Worm (Caenorhabditis elegans) whole organism, mixed stage, embryonic: ENCODE measurements around the gene T02G5.14.

Experiments
- M03D4.4 ChIP-seq: sonication (generic microtip); optimal IDR thresholded peaks from 2 replicates; lab custom pipeline; 2017; ENCODE audit warnings: mild to moderate bottlenecking, missing genetic modification characterization, missing compliant biosample characterization
- bed-3 ChIP-seq: fragments of 200-800 bp; sonication (Bioruptor generic); optimal IDR thresholded peaks from 3 replicates; lab custom pipeline; 2018; ENCODE audit warnings: mild to moderate bottlenecking, missing genetic modification characterization, moderate library complexity, missing compliant biosample characterization
- blmp-1 ChIP-seq: fragments of 150-350 bp; optimal IDR thresholded peaks from 2 replicates; lab custom pipeline; 2014; ENCODE audit warnings: missing biosample characterization, missing genetic modification characterization
- ceh-39 ChIP-seq: fragments of 150-350 bp; optimal IDR thresholded peaks from 2 replicates; lab custom pipeline; 2014; ENCODE audit warnings: missing biosample characterization, missing genetic modification characterization
- ceh-43 ChIP-seq: fragments of 200-800 bp; sonication (Bioruptor generic); optimal IDR thresholded peaks from 2 replicates; lab custom pipeline; 2018; ENCODE audit warnings: mild to moderate bottlenecking, missing genetic modification characterization, moderate library complexity, missing compliant biosample characterization
- ceh-83 ChIP-seq: fragments of 200-800 bp; sonication (Bioruptor generic); optimal IDR thresholded peaks from 2 replicates; lab custom pipeline; 2018; ENCODE audit warnings: mild to moderate bottlenecking, missing genetic modification characterization, missing compliant biosample characterization
- ces-1 ChIP-seq: fragments of 150-350 bp; optimal IDR thresholded peaks from 2 replicates; lab custom pipeline; 2014; ENCODE audit warnings: missing biosample characterization, missing genetic modification reagents, missing genetic modification characterization
- cnd-1 ChIP-seq: fragments of 200-800 bp; sonication (Bioruptor generic); optimal IDR thresholded peaks from 2 replicates; lab custom pipeline; 2018; ENCODE audit warnings: mild to moderate bottlenecking, missing genetic modification characterization, missing compliant biosample characterization
- drap-1 ChIP-seq: fragments of 200-800 bp; sonication (Bioruptor generic); optimal IDR thresholded peaks from 3 replicates; lab custom pipeline; 2018; ENCODE audit warnings: mild to moderate bottlenecking, missing genetic modification characterization, missing compliant biosample characterization
- elt-3 ChIP-seq: fragments of 150-350 bp; optimal IDR thresholded peaks from 2 replicates; lab custom pipeline; 2014; ENCODE audit warnings: missing biosample characterization, missing genetic modification characterization
- ham-2 ChIP-seq: fragments of 200-800 bp; sonication (Bioruptor generic); optimal IDR thresholded peaks from 2 replicates; lab custom pipeline; 2018; ENCODE audit warnings: mild to moderate bottlenecking, missing genetic modification characterization, missing compliant biosample characterization
- lin-13 ChIP-seq: fragments of 150-350 bp; optimal IDR thresholded peaks from 2 replicates; lab custom pipeline; 2014; ENCODE audit warnings: missing biosample characterization, missing genetic modification characterization
- lin-32 ChIP-seq: fragments of 200-800 bp; sonication (Bioruptor generic); optimal IDR thresholded peaks from 2 replicates; lab custom pipeline; 2018; ENCODE audit warnings: mild to moderate bottlenecking, missing genetic modification characterization, missing compliant biosample characterization
- lsy-2 ChIP-seq: fragments of 150-350 bp; optimal IDR thresholded peaks from 2 replicates; lab custom pipeline; 2014; ENCODE audit warnings: missing biosample characterization, missing genetic modification characterization
- mab-5 ChIP-seq: fragments of 150-350 bp; optimal IDR thresholded peaks from 2 replicates; lab custom pipeline; 2014; ENCODE audit warnings: missing biosample characterization, missing genetic modification characterization
- mep-1 ChIP-seq: fragments of 150-350 bp; optimal IDR thresholded peaks from 2 replicates; lab custom pipeline; 2017; ENCODE audit warnings: missing biosample characterization, missing genetic modification reagents, missing genetic modification characterization, inconsistent platforms
- mls-2 ChIP-seq: sonication (generic microtip); optimal IDR thresholded peaks from 2 replicates; lab custom pipeline; 2016; ENCODE audit warnings: mild to moderate bottlenecking, missing genetic modification characterization, moderate library complexity, missing compliant biosample characterization
- nhr-12 ChIP-seq: fragments of 150-350 bp; optimal IDR thresholded peaks from 2 replicates; lab custom pipeline; 2014; ENCODE audit warnings: missing biosample characterization, missing genetic modification characterization
- nhr-2 ChIP-seq: fragments of 150-350 bp; optimal IDR thresholded peaks from 2 replicates; lab custom pipeline; 2014; ENCODE audit warnings: missing biosample characterization, missing genetic modification characterization
- nhr-237 ChIP-seq: fragments of 150-350 bp; optimal IDR thresholded peaks from 2 replicates; lab custom pipeline; 2014; ENCODE audit warnings: missing biosample characterization, missing genetic modification characterization
- nhr-28 ChIP-seq: fragments of 150-350 bp; optimal IDR thresholded peaks from 2 replicates; lab custom pipeline; 2014; ENCODE audit warnings: missing biosample characterization, missing genetic modification characterization
- nhr-76 ChIP-seq: sonication (generic microtip); optimal IDR thresholded peaks from 2 replicates; lab custom pipeline; 2017; ENCODE audit warnings: missing biosample characterization, missing genetic modification characterization
- pha-4 ChIP-seq: fragments of 150-350 bp; optimal IDR thresholded peaks from 2 replicates; lab custom pipeline; 2018; ENCODE audit warnings: missing biosample characterization, missing genetic modification reagents, missing genetic modification characterization
- sem-2 ChIP-seq: fragments of 200-800 bp; sonication (Bioruptor generic); optimal IDR thresholded peaks from 2 replicates; lab custom pipeline; 2018; ENCODE audit warnings: mild to moderate bottlenecking, missing genetic modification characterization, missing compliant biosample characterization
- snpc-4 ChIP-seq: fragments of 150-350 bp; optimal IDR thresholded peaks from 2 replicates; lab custom pipeline; 2014; ENCODE audit warnings: missing biosample characterization, missing genetic modification characterization
- sptf-1 ChIP-seq: sonication (generic microtip); optimal IDR thresholded peaks from 2 replicates; lab custom pipeline; 2017; ENCODE audit warnings: mild to moderate bottlenecking, missing genetic modification characterization, moderate library complexity, missing compliant biosample characterization
- tbx-8 ChIP-seq: fragments of 200-800 bp; sonication (Bioruptor generic); optimal IDR thresholded peaks from 2 replicates; lab custom pipeline; 2018; ENCODE audit warnings: mild to moderate bottlenecking, missing genetic modification characterization, moderate library complexity, missing compliant biosample characterization
- unc-120 ChIP-seq: sonication (generic microtip); optimal IDR thresholded peaks from 2 replicates; lab custom pipeline; 2017; ENCODE audit warnings: missing genetic modification characterization, missing compliant biosample characterization; ENCODE audit not compliant: poor library complexity, severe bottlenecking
- unc-39 ChIP-seq: fragments of 150-350 bp; optimal IDR thresholded peaks from 2 replicates; lab custom pipeline; 2014; ENCODE audit warnings: missing biosample characterization, missing genetic modification characterization
- unc-62 ChIP-seq: fragments of 150-350 bp; optimal IDR thresholded peaks from 2 replicates; lab custom pipeline; 2014; ENCODE audit warnings: missing biosample characterization, missing genetic modification reagents, missing genetic modification characterization
- ztf-11 ChIP-seq: fragments of 150-350 bp; optimal IDR thresholded peaks from 2 replicates; lab custom pipeline; 2014; ENCODE audit warnings: missing biosample characterization, missing genetic modification characterization

The T02G5.14 gene

ce11 chrII:7069866-7070265, 14.3 kb upstream of the T02G5.14 start, which contains the start of gene him-14:
Gene him-14 (minus strand): TSS chrII:7069966.
- no peak for TF ChIP-seq nhr-237 (tag; lab: Kevin White, UChicago)
- TF ChIP-seq lsy-2 (tag; lab: Kevin White, UChicago): no peak
- no peak for TF ChIP-seq mab-5 (tag; lab: Kevin White, UChicago)
- TF ChIP-seq ceh-83 (GFP tag; lab: Kevin White, UChicago): no peak
- no peak for TF ChIP-seq ceh-39 (tag; lab: Kevin White, UChicago)
- no peak for TF ChIP-seq nhr-76 (tag; lab: Kevin White, UChicago)
- no peak for TF ChIP-seq blmp-1 (tag; lab: Kevin White, UChicago)
- TF ChIP-seq elt-3 (tag; lab: Kevin White, UChicago): no peak
- TF ChIP-seq cnd-1 (tag; lab: Kevin White, UChicago): no peak
- no peak for TF ChIP-seq snpc-4
- TF ChIP-seq M03D4.4 (tag; lab: Kevin White, UChicago): no peak
- no peak for TF ChIP-seq unc-39 (tag; lab: Kevin White, UChicago)
- no peak for TF ChIP-seq unc-62 (GFP tag; lab: Kevin White, UChicago)

DNA sequence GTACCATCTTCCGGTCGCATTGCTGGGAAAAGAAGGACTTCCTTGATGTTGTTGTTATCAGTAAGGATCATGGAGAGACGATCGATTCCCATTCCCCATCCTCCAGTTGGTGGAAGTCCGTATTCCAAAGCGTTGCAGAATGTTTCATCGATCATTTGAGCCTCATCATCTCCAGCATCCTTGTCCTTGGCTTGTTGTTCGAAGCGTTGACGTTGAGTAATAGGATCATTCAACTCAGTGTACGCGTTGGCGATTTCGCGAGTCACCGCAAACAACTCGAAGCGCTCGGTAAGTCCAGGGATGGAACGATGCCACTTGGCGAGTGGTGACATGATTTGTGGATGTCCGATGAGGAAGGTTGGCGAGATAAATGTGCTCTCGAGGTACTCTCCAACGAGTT, 13.7 kb upstream of the T02G5.14 start:
- TF ChIP-seq tbx-8 (GFP tag; lab: Kevin White, UChicago): no peak
- no peak for TF ChIP-seq drap-1 (GFP tag; lab: Kevin White, UChicago)
- no peak for TF ChIP-seq nhr-76 (tag; lab: Kevin White, UChicago)
- no peak for TF ChIP-seq cnd-1 (tag; lab: Kevin White, UChicago)
- TF ChIP-seq ztf-11 (tag; lab: Kevin White, UChicago): no peak
- no peak for TF ChIP-seq nhr-2 (tag; lab: Kevin White, UChicago)
- no peak for TF ChIP-seq lin-13 (tag; lab: Kevin White, UChicago)
- no peak for TF ChIP-seq elt-3 (tag; lab: Kevin White, UChicago)
- TF ChIP-seq bed-3: no peak
- no peak for TF ChIP-seq lsy-2 (tag; lab: Kevin White, UChicago)
- no peak for TF ChIP-seq snpc-4
- no peak for TF ChIP-seq mep-1
- no peak for TF ChIP-seq ceh-83 (GFP tag; lab: Kevin White, UChicago)
- no peak for TF ChIP-seq nhr-28
- TF ChIP-seq lin-32: no peak
- TF ChIP-seq, all 35 proteins: peak for 0

ce11 chrII:7072315-7072589, 11.9 kb upstream of the T02G5.14 start, which contains the start of gene kars-1:
Gene kars-1 (minus strand): TSS chrII:7072415.
- TF ChIP-seq pha-4 (tag; lab: Kevin White, UChicago) (no peak), mep-1 (no peak), nhr-12 (tag; lab: Kevin White, UChicago) (no peak), tbx-8 (GFP tag; lab: Kevin White, UChicago) (no peak), ceh-83 (GFP tag; lab: Kevin White, UChicago) (no peak), ceh-39 (tag; lab: Kevin White, UChicago) (no peak), mab-5 (tag; lab: Kevin White, UChicago) (no peak), unc-39 (tag; lab: Kevin White, UChicago) (no peak), ham-2 (GFP tag; lab: Kevin White, UChicago) (no peak), ceh-43 (GFP tag; lab: Kevin White, UChicago) (no peak), drap-1 (GFP tag; lab: Kevin White, UChicago) (no peak), lin-13 (tag; lab: Kevin White, UChicago) (no peak), nhr-76 (tag; lab: Kevin White, UChicago) (no peak)

DNA sequence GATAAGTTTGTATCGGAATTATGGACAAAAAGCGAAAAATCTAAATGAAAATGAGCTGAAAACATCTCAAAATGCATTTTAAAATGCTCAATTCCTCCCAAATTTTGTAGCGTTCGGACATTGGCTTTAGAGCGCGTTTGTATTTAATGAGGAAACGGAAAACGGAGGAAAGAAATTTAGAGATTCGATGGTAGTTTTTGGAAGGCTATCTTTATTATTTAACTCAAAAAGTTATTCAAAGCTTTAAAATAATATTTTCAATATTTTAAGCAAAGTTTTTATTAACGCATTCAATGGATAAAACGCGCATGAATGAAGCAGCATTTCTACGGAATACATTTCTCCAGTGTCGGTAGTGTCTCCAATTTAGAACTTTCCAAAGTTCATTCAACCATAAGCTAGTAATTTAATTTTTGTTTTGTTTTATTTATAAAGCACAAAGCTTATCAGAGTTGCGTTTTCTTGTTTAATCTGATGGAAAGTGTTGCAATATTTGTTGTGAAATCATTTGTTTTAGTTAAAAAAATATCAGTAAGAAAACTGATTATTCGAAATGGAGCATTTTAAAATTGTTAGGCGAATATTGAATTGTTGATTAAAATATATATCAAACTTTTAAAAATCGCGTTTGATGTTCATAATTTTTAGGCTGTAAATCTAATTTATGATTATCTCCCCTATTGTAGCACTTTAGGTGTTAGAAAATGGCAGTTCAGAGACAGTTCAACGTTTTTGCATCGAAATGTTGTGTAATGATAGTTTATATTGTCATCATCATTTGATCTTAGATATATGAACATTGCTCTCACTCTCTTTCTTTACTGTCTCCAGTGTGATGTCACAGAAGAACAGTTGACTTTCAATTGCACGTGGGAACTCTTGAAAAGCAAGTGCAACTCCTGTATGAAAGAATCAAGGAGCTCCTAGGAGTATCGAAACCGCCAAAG, 11.3 kb upstream of the T02G5.14 start:
- no peak for TF ChIP-seq mls-2 (tag; lab: Kevin White, UChicago)
- TF ChIP-seq lin-32: no peak
- no peak for TF ChIP-seq elt-3 (tag; lab: Kevin White, UChicago)
- TF ChIP-seq sem-2 (GFP tag; lab: Kevin White, UChicago): no peak
- TF ChIP-seq lsy-2 (tag; lab: Kevin White, UChicago): peak; percentile 80
- TF ChIP-seq ztf-11 (tag; lab: Kevin White, UChicago): no peak
- peak; percentile 68 for TF ChIP-seq sptf-1 (tag; lab: Kevin White, UChicago)
- TF ChIP-seq mep-1: peak; percentile 63
- peak; percentile 95 for TF ChIP-seq ces-1 (GFP tag; lab: Kevin White, UChicago)
- no peak for TF ChIP-seq ceh-83 (GFP tag; lab: Kevin White, UChicago)
- TF ChIP-seq nhr-237 (tag; lab: Kevin White, UChicago): peak; percentile 76
- TF ChIP-seq M03D4.4 (tag; lab: Kevin White, UChicago): no peak
- TF ChIP-seq unc-120: no peak
- peak; percentile 30 for TF ChIP-seq cnd-1 (tag; lab: Kevin White, UChicago)
- TF ChIP-seq lin-13 (tag; lab: Kevin White, UChicago): peak; percentile 4
